Worm (Caenorhabditis elegans) whole organism, L1 larva: ENCODE measurements around the gene T23G7.3.

Experiments used
- C04F5.9 ChIP-seq: sonication (generic microtip); optimal IDR thresholded peaks from 2 replicates; lab custom pipeline; 2016; ENCODE audit warnings: missing genetic modification characterization, missing compliant biosample characterization
- C16A3.4 ChIP-seq: fragments of 150-350 bp; optimal IDR thresholded peaks from 2 replicates; lab custom pipeline; 2014; ENCODE audit warnings: missing biosample characterization, missing genetic modification characterization
- Y116A8C.19 ChIP-seq: sonication (generic microtip); optimal IDR thresholded peaks from 2 replicates; lab custom pipeline; 2016; ENCODE audit warnings: missing compliant biosample characterization, missing genetic modification characterization, borderline replicate concordance
- aly-2 ChIP-seq: fragments of 150-350 bp; optimal IDR thresholded peaks from 2 replicates; lab custom pipeline; 2014; ENCODE audit warnings: missing biosample characterization, missing genetic modification characterization
- ama-1 ChIP-seq: fragments of 150-350 bp; optimal IDR thresholded peaks from 2 replicates; lab custom pipeline; 2014
- ceh-8 ChIP-seq: fragments of 200-800 bp; sonication (Bioruptor generic); optimal IDR thresholded peaks from 2 replicates; lab custom pipeline; 2018; ENCODE audit warnings: mild to moderate bottlenecking, missing genetic modification characterization, moderate library complexity, missing compliant biosample characterization
- ces-1 ChIP-seq: fragments of 150-350 bp; optimal IDR thresholded peaks from 2 replicates; lab custom pipeline; 2014; ENCODE audit warnings: missing biosample characterization, missing genetic modification reagents, missing genetic modification characterization
- dsc-1 ChIP-seq: sonication (generic microtip); optimal IDR thresholded peaks from 2 replicates; lab custom pipeline; 2016; ENCODE audit warnings: mild to moderate bottlenecking, missing genetic modification characterization, missing compliant biosample characterization
- efl-1 ChIP-seq, 4 experiments: fragments of 150-350 bp; optimal IDR thresholded peaks in 3 of 4; peaks in 1 of 4; 1 replicate in 1 of 4; 2 replicates in 3 of 4; lab custom pipeline; 2014; ENCODE audit warnings: missing biosample characterization in 2 of 4, missing genetic modification characterization in 2 of 4, missing genetic modification reagents in 2 of 4
- efl-3 ChIP-seq: fragments of 200-800 bp; sonication (Bioruptor generic); optimal IDR thresholded peaks from 2 replicates; lab custom pipeline; 2018; ENCODE audit warnings: mild to moderate bottlenecking, missing genetic modification characterization, missing compliant biosample characterization
- elt-2 ChIP-seq: sonication (generic microtip); optimal IDR thresholded peaks from 2 replicates; lab custom pipeline; 2016; ENCODE audit warnings: missing genetic modification characterization, mild to moderate bottlenecking, inconsistent platforms, missing compliant biosample characterization, missing genetic modification reagents
- elt-3 ChIP-seq, 6 experiments: fragments of 150-350 bp in 1 of 6; sonication (generic microtip); optimal IDR thresholded peaks; 2 replicates each; lab custom pipeline; 2017 to 2018; ENCODE audit warnings: missing biosample characterization in 6 of 6, missing genetic modification characterization in 6 of 6, inconsistent platforms in 1 of 6
- fkh-4 ChIP-seq: sonication (generic microtip); optimal IDR thresholded peaks from 2 replicates; lab custom pipeline; 2016; ENCODE audit warnings: missing compliant biosample characterization, missing genetic modification characterization, borderline replicate concordance
- fkh-8 ChIP-seq: sonication (generic microtip); optimal IDR thresholded peaks from 2 replicates; lab custom pipeline; 2016; ENCODE audit warnings: mild to moderate bottlenecking, missing genetic modification characterization, missing compliant biosample characterization
- lin-14 ChIP-seq: fragments of 200-800 bp; sonication (Bioruptor generic); optimal IDR thresholded peaks from 2 replicates; lab custom pipeline; 2018; ENCODE audit warnings: mild to moderate bottlenecking, missing genetic modification characterization, moderate library complexity, missing compliant biosample characterization
- lin-35 ChIP-seq, 2 experiments: fragments of 150-350 bp; optimal IDR thresholded peaks; 2 replicates each; lab custom pipeline; 2014; ENCODE audit warnings: missing biosample characterization in 2 of 2, missing genetic modification characterization in 2 of 2, missing genetic modification reagents in 2 of 2
- lir-3 ChIP-seq: sonication (generic microtip); optimal IDR thresholded peaks from 2 replicates; lab custom pipeline; 2016; ENCODE audit warnings: mild to moderate bottlenecking, missing genetic modification characterization, moderate library complexity, missing compliant biosample characterization; ENCODE audit not compliant: poor library complexity
- mep-1 ChIP-seq: fragments of 150-350 bp; optimal IDR thresholded peaks from 2 replicates; lab custom pipeline; 2014; ENCODE audit warnings: missing biosample characterization, missing genetic modification characterization
- nhr-11 ChIP-seq: fragments of 150-350 bp; optimal IDR thresholded peaks from 2 replicates; lab custom pipeline; 2014; ENCODE audit warnings: missing biosample characterization, missing genetic modification characterization
- nhr-20 ChIP-seq: sonication (generic microtip); optimal IDR thresholded peaks from 2 replicates; lab custom pipeline; 2016; ENCODE audit warnings: mild to moderate bottlenecking, missing genetic modification characterization, missing compliant biosample characterization
- nhr-237 ChIP-seq: fragments of 150-350 bp; optimal IDR thresholded peaks from 2 replicates; lab custom pipeline; 2014; ENCODE audit warnings: missing biosample characterization, missing genetic modification characterization
- nhr-28 ChIP-seq: fragments of 150-350 bp; optimal IDR thresholded peaks from 2 replicates; lab custom pipeline; 2014; ENCODE audit warnings: missing biosample characterization, missing genetic modification characterization
- nhr-77 ChIP-seq: fragments of 150-350 bp; optimal IDR thresholded peaks from 2 replicates; lab custom pipeline; 2014; ENCODE audit warnings: missing biosample characterization, missing genetic modification characterization
- nhr-85 ChIP-seq: sonication (generic microtip); peaks from one replicate; lab custom pipeline; 2016; ENCODE audit warnings: missing genetic modification characterization, inconsistent platforms, missing compliant biosample characterization
- nhr-90 ChIP-seq: sonication (generic microtip); optimal IDR thresholded peaks from 2 replicates; lab custom pipeline; 2016; ENCODE audit warnings: mild to moderate bottlenecking, missing genetic modification characterization, missing compliant biosample characterization; ENCODE audit not compliant: poor library complexity
- pag-3 ChIP-seq: sonication (generic microtip); optimal IDR thresholded peaks from 2 replicates; lab custom pipeline; 2017; ENCODE audit warnings: missing genetic modification characterization, mild to moderate bottlenecking, missing compliant biosample characterization, antibody characterized with exemption, borderline replicate concordance; ENCODE audit not compliant: insufficient read depth
- pqm-1 ChIP-seq: sonication (generic microtip); optimal IDR thresholded peaks from 3 replicates; lab custom pipeline; 2017; ENCODE audit warnings: missing biosample characterization, missing genetic modification characterization
- rnt-1 ChIP-seq: sonication (generic microtip); optimal IDR thresholded peaks from 2 replicates; lab custom pipeline; 2016; ENCODE audit warnings: mild to moderate bottlenecking, missing genetic modification characterization, moderate library complexity, missing compliant biosample characterization
- snpc-4 ChIP-seq: fragments of 150-350 bp; optimal IDR thresholded peaks from 2 replicates; lab custom pipeline; 2014; ENCODE audit warnings: missing biosample characterization, missing genetic modification characterization
- snu-23 ChIP-seq: sonication (generic microtip); optimal IDR thresholded peaks from 2 replicates; lab custom pipeline; 2016; ENCODE audit warnings: missing genetic modification characterization, missing compliant biosample characterization
- sptf-1 ChIP-seq: fragments of 150-350 bp; optimal IDR thresholded peaks from 2 replicates; lab custom pipeline; 2014; ENCODE audit warnings: missing biosample characterization, missing genetic modification characterization
- swsn-7 ChIP-seq: sonication (generic microtip); optimal IDR thresholded peaks from 2 replicates; lab custom pipeline; 2016; ENCODE audit warnings: missing genetic modification characterization, missing compliant biosample characterization
- tbx-2 ChIP-seq: sonication (generic microtip); optimal IDR thresholded peaks from 2 replicates; lab custom pipeline; 2016; ENCODE audit warnings: missing genetic modification characterization, missing compliant biosample characterization
- tlp-1 ChIP-seq: fragments of 150-350 bp; optimal IDR thresholded peaks from 2 replicates; lab custom pipeline; 2014; ENCODE audit warnings: missing biosample characterization, missing genetic modification characterization
- unc-30 ChIP-seq: sonication (generic microtip); optimal IDR thresholded peaks from 2 replicates; lab custom pipeline; 2017; ENCODE audit warnings: missing biosample characterization, missing genetic modification characterization
- unc-62 ChIP-seq: fragments of 150-350 bp; optimal IDR thresholded peaks from 2 replicates; lab custom pipeline; 2014; ENCODE audit warnings: missing biosample characterization, missing genetic modification reagents, missing genetic modification characterization
- unc-86 ChIP-seq: sonication (generic microtip); optimal IDR thresholded peaks from 2 replicates; lab custom pipeline; 2016; ENCODE audit warnings: missing genetic modification characterization, missing compliant biosample characterization

T23G7.3 gene

DNA sequence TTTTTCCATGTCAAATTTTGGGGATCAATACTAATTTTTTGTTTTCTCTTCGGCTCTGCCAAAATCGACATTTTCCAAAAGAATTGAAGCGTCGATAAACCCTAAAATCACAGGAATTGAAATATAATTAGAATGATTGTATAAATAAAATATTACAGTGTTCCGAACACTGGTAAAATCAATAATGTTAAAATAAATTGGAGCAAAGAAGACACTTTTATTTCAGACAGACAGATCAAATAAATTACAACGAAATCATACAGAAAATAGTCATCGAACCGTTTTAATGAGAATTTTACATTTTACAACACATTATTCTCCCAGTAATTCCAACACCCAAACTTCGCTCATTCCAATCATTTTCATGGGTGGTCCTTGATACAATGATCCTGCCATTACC, at the start of gene T23G7.3:
Gene T23G7.3, minus strand, starts transcription at position 101 of the 400 bp plus-strand sequence.
- TF ChIP-seq aly-2 (tag; lab: Kevin White, UChicago) = no peak
- TF ChIP-seq elt-3 (tag; optimal IDR thresholded peaks at IDR 0.05; lab: Kevin White, UChicago) = no peak
- TF ChIP-seq fkh-4 (tag; lab: Kevin White, UChicago) = no peak
- TF ChIP-seq unc-30 (tag; lab: Kevin White, UChicago) = no peak
- TF ChIP-seq dsc-1 (tag; lab: Kevin White, UChicago) = no peak
- TF ChIP-seq nhr-237 (tag; lab: Kevin White, UChicago) = no peak
- TF ChIP-seq fkh-8 (tag; lab: Kevin White, UChicago) = no peak
- TF ChIP-seq C04F5.9 = no peak
- TF ChIP-seq nhr-77 = no peak
- TF ChIP-seq C16A3.4 (tag; lab: Kevin White, UChicago) = no peak
- no peak for TF ChIP-seq efl-3 (GFP tag; lab: Kevin White, UChicago)

DNA sequence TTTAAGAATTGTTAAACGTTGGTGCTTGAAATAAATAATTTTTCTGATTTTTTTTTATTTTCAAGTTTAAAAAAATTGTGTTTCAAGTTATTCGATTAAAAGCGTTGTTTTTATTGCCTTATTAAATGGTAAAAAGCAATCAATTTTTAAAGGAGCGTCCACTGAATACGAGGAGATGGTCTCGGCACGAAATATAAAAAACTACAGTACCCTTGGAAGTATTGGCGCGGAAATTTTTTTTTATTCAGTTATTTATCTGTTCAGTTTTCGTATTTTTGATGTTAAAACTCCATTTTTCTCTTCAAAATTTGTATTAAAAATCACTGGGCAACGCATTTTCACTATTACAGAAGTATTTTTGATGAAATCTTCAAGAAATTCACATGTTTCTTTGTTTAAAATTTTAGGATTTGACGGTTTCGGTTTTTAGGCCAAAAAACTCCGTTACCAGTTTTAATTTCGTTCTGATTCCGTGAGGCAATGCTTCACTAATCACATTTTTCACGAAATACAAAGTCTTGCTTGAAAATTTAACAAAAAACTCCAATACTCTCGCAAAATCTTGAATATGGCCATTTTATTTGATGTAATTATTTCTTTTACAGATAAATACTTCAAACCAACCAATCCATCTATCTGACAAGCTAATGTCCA, 45.6 kb upstream of the T23G7.3 start, which contains the start of gene znfx-1:
Gene znfx-1, plus strand, starts transcription at position 604 of the 654 bp plus-strand sequence.
- no peak for TF ChIP-seq nhr-28
- no peak for TF ChIP-seq pqm-1
- TF ChIP-seq pag-3 (tag; lab: Kevin White, UChicago) = no peak
- no peak for TF ChIP-seq ama-1 (lab: Kevin White, UChicago)
- no peak for TF ChIP-seq C04F5.9
- TF ChIP-seq Y116A8C.19 (tag; lab: Kevin White, UChicago) = no peak
- TF ChIP-seq snpc-4 = no peak
- no peak for TF ChIP-seq tlp-1 (tag; lab: Kevin White, UChicago)
- TF ChIP-seq ceh-8 (GFP tag; lab: Kevin White, UChicago) = no peak
- TF ChIP-seq swsn-7 (tag; lab: Kevin White, UChicago) = no peak
- TF ChIP-seq sptf-1 = no peak
- TF ChIP-seq nhr-90 (tag; lab: Kevin White, UChicago) = no peak
- TF ChIP-seq tbx-2 = no peak
- no peak for TF ChIP-seq nhr-237 (tag; lab: Kevin White, UChicago)
- no peak for TF ChIP-seq ces-1
- TF ChIP-seq unc-86 = no peak
- TF ChIP-seq lir-3 = no peak
- TF ChIP-seq aly-2 (tag; lab: Kevin White, UChicago) = no peak

DNA sequence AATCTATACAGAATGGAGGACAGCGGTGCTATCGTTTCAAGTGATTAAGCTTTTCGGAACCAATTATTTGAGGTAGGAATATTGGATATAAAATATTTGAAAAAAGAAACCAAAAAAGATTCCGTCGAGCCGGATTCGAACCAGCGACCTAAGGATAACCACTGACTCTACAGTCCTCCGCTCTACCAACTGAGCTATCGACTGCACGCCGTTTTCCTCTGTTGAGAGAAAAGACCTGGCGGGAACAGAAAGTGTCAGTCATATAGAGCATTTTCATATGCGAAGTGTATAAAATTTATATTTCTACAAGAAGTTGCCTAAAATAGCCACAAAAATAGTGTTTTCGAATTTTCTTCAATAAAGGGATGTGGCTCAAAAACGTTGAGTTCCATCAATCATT, 44.1 kb upstream of the T23G7.3 start:
- TF ChIP-seq nhr-20 (tag; lab: Kevin White, UChicago) (peak; percentile 43), tlp-1 (tag; lab: Kevin White, UChicago) (no peak), nhr-11 (tag; lab: Kevin White, UChicago) (no peak), snu-23 (GFP tag; lab: Kevin White, UChicago) (peak; percentile 42), mep-1 (tag; lab: Kevin White, UChicago) (no peak), nhr-85 (tag; lab: Kevin White, UChicago) (peak; percentile 58), snpc-4 (peak; percentile 92), lin-35 (GFP tag; optimal IDR thresholded peaks at IDR 0.05; lab: Kevin White, UChicago) (peak in 1 of 2 experiments; percentile 28), efl-1 (optimal IDR thresholded peaks at IDR 0.05; lab: Kevin White, UChicago) (peak in 1 of 2 experiments; percentile 32), efl-1 (GFP tag; optimal IDR thresholded peaks at IDR 0.05 in 1 of 2; lab: Kevin White, UChicago) (no peak), lin-14 (no peak), nhr-90 (tag; lab: Kevin White, UChicago) (peak; percentile 42), elt-2 (tag; lab: Kevin White, UChicago) (peak; percentile 53), swsn-7 (tag; lab: Kevin White, UChicago) (peak; percentile 14), rnt-1 (tag; lab: Kevin White, UChicago) (peak; percentile 20), unc-62 (no peak)
